Worm (Caenorhabditis elegans): Measurements from ENCODE around the gene F53A2.1.
"Not testable (repeated sequence)": the region's sequence is repeated elsewhere in the genome, so short reads cannot be mapped to it uniquely, and the experiment has no call there.

ce11 chrIII:13296289-13296874 lies 28.3 kb downstream of the F53A2.1 start, which contains the start of gene npp-18:
- not testable (repeated sequence) for TF ChIP-seq nhr-11 (tag; optimal IDR thresholded peaks at IDR 0.05); nhr-237 (tag; optimal IDR thresholded peaks at IDR 0.05); ceh-9 (tag; optimal IDR thresholded peaks at IDR 0.05); elt-3 (tag; optimal IDR thresholded peaks at IDR 0.05); unc-62 (GFP tag; optimal IDR thresholded peaks at IDR 0.05); R02D3.7 (tag; optimal IDR thresholded peaks at IDR 0.05); egl-27 (tag; optimal IDR thresholded peaks at IDR 0.05); sea-2 (GFP tag; optimal IDR thresholded peaks at IDR 0.05); egl-5 (tag; optimal IDR thresholded peaks at IDR 0.05); nhr-76 (tag; optimal IDR thresholded peaks at IDR 0.05); fos-1 (tag; optimal IDR thresholded peaks at IDR 0.05)
- peak; percentile 16 for TF ChIP-seq snpc-4 (tag; optimal IDR thresholded peaks at IDR 0.05)
- TF ChIP-seq pha-4 (tag; optimal IDR thresholded peaks at IDR 0.05), result peak; percentile 68
- peak; percentile 19 for TF ChIP-seq elt-2 (tag; optimal IDR thresholded peaks at IDR 0.05)

Data from whole organism, L3 larva.